Fruit fly (Drosophila melanogaster): ENCODE results near the gene CG43774.

Gene CG43774

dm6 chr2L:4012089-4012488, 3.6 kb downstream of the CG43774 start (continued):
- TF ChIP-seq kay (GFP tag; optimal IDR thresholded peaks at IDR 0.05) (no peak), nerfin-1 (tag; optimal IDR thresholded peaks at IDR 0.05) (no peak), mld (GFP tag; IDR thresholded peaks at IDR 0.05; ENCODE audit: partially characterized antibody) (no peak), CG10654 (GFP tag; optimal IDR thresholded peaks at IDR 0.05) (no peak), CG8944 (GFP tag; optimal IDR thresholded peaks at IDR 0.05) (no peak), Hr78 (GFP tag; optimal IDR thresholded peaks at IDR 0.05) (no peak), ac (GFP tag; optimal IDR thresholded peaks at IDR 0.05) (no peak), CG12744 (GFP tag; optimal IDR thresholded peaks at IDR 0.05) (no peak), CG10462 (GFP tag; optimal IDR thresholded peaks at IDR 0.05) (no peak), dpn (GFP tag; optimal IDR thresholded peaks at IDR 0.05) (no peak), Med (GFP tag) (peak; percentile 63), CG16813 (GFP tag; IDR thresholded peaks at IDR 0.05; ENCODE audit: partially characterized antibody) (no peak), slbo (GFP tag; IDR thresholded peaks at IDR 0.05) (0 out of 2 replicates have a peak, but pooled peaks have one; percentile 14), CG6689 (GFP tag; IDR thresholded peaks at IDR 0.05) (0 out of 2 replicates have a peak, but pooled peaks have one; percentile 9), lab (GFP tag; optimal IDR thresholded peaks at IDR 0.05) (peak; percentile 27), CG11723 (GFP tag; optimal IDR thresholded peaks at IDR 0.05) (no peak), Bteb2 (GFP tag; optimal IDR thresholded peaks at IDR 0.05) (no peak), Abd-B (GFP tag; optimal IDR thresholded peaks at IDR 0.05) (no peak), CG2875 (GFP tag; optimal IDR thresholded peaks at IDR 0.05) (no peak), Pdp1 (GFP tag; optimal IDR thresholded peaks at IDR 0.05) (peak in 1 of 2 experiments; percentile 9), peb (GFP tag; IDR thresholded peaks at IDR 0.05) (no peak), gsb-n (tag; optimal IDR thresholded peaks at IDR 0.05) (no peak), grau (tag; optimal IDR thresholded peaks at IDR 0.05) (peak; percentile 18)

DNA sequence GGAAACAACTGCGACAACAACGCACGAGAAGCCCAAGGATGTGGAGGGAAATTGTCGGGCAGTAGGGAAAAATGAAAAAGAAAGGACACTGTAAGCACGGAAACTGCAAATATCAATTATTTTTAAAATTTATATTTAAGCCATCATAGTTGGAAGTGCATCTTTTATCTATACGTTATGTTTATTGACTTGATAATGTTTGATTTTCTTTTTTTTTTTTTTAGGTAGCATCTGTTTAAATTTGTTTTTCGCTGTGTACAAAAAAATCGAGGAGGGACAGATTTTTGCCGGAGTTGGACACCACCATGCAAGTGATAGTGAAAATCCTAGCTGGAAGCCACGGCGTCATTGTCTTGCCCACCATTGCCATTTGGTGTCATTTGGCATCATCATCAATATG, 10.7 kb downstream of the CG43774 start:
- TF ChIP-seq Abd-B (GFP tag; optimal IDR thresholded peaks at IDR 0.05) (no peak), prd (optimal IDR thresholded peaks at IDR 0.05) (no peak), prd (GFP tag; IDR thresholded peaks at IDR 0.05) (0 out of 3 replicates have a peak, but pooled peaks have one; percentile 29), CG6689 (GFP tag; IDR thresholded peaks at IDR 0.05) (0 out of 2 replicates have a peak, but pooled peaks have one; percentile 12), Oli (tag; optimal IDR thresholded peaks at IDR 0.05) (peak; percentile 14), CG3995 (GFP tag; optimal IDR thresholded peaks at IDR 0.05) (no peak), CG14014 (GFP tag; IDR thresholded peaks at IDR 0.05) (0 out of 2 replicates have a peak, but pooled peaks have one; percentile 21), CG3281 (GFP tag; optimal IDR thresholded peaks at IDR 0.05) (peak; percentile 3), Lpt (GFP tag; optimal IDR thresholded peaks at IDR 0.05) (no peak), schlank (tag; optimal IDR thresholded peaks at IDR 0.05) (no peak), Hmr (GFP tag; optimal IDR thresholded peaks at IDR 0.05) (peak; percentile 20), al (GFP tag; IDR thresholded peaks at IDR 0.05) (no peak), CG11504 (tag; optimal IDR thresholded peaks at IDR 0.05) (peak; percentile 19), CG18599 (GFP tag; optimal IDR thresholded peaks at IDR 0.05) (peak; percentile 58), Dll (GFP tag; IDR thresholded peaks at IDR 0.05; ENCODE audit: partially characterized antibody) (no peak), CG2678 (tag; optimal IDR thresholded peaks at IDR 0.05) (peak; percentile 43), Hr78 (GFP tag; optimal IDR thresholded peaks at IDR 0.05) (no peak), tgo (GFP tag; IDR thresholded peaks at IDR 0.05) (peak; percentile 37; the same call in 1 of the 3 replicates), HLHmδ (GFP tag; optimal IDR thresholded peaks at IDR 0.05) (no peak), Hr39 (optimal IDR thresholded peaks at IDR 0.05) (no peak), eve (GFP tag; optimal IDR thresholded peaks at IDR 0.05) (peak in 1 of 2 experiments; percentile 36), sens (GFP tag) (peak; percentile 57), CG2120 (GFP tag; optimal IDR thresholded peaks at IDR 0.05) (peak; percentile 58), cwo (GFP tag; optimal IDR thresholded peaks at IDR 0.05) (peak; percentile 17), CG9932 (GFP tag; IDR thresholded peaks at IDR 0.05) (0 out of 2 replicates have a peak, but pooled peaks have one; percentile 20), slbo (GFP tag; IDR thresholded peaks at IDR 0.05) (peak; percentile 27; the same call in 1 of the 2 replicates), pan (optimal IDR thresholded peaks at IDR 0.05) (no peak), pan (GFP tag; optimal IDR thresholded peaks at IDR 0.05 in 1 of 2, IDR thresholded peaks at IDR 0.05 in 1 of 2) (peak in 1 of 2 experiments; percentile 27), Fer1 (GFP tag; optimal IDR thresholded peaks at IDR 0.05) (peak; percentile 22), lab (GFP tag; optimal IDR thresholded peaks at IDR 0.05) (peak; percentile 26), CG13424 (tag; optimal IDR thresholded peaks at IDR 0.05) (peak; percentile 1), grau (tag; optimal IDR thresholded peaks at IDR 0.05) (peak; percentile 3)
